Worm (Caenorhabditis elegans) whole organism, young adult: ENCODE data around the gene bath-23.

ENCODE experiments used
- F57C9.4 ChIP-seq: sonication (generic microtip); optimal IDR thresholded peaks from 2 replicates; lab custom pipeline; 2017; ENCODE audit warnings: mild to moderate bottlenecking, missing genetic modification characterization, missing compliant biosample characterization
- hrde-1 ChIP-seq: sonication (generic microtip); optimal IDR thresholded peaks from 2 replicates; lab custom pipeline; 2016; ENCODE audit warnings: missing genetic modification characterization, mild to moderate bottlenecking, missing compliant biosample characterization, moderate library complexity, missing genotype, missing genetic modification reagents, borderline replicate concordance
- lsl-1 ChIP-seq: fragments of 200-800 bp; sonication (Bioruptor generic); optimal IDR thresholded peaks from 2 replicates; lab custom pipeline; 2018; ENCODE audit warnings: mild to moderate bottlenecking, missing genetic modification characterization, moderate library complexity, missing compliant biosample characterization
- zfh-2 ChIP-seq: fragments of 200-800 bp; sonication (Bioruptor generic); conservative IDR thresholded peaks from 2 replicates; pipeline ENCODE4 v1.3.6; 2022; ENCODE audit warnings: missing genetic modification reagents, missing genetic modification characterization, missing compliant biosample characterization

- TF ChIP-seq hrde-1 (tag; lab: Kevin White, UChicago) (no peak), F57C9.4 (tag; lab: Kevin White, UChicago) (no peak), lsl-1 (no peak), zfh-2 (GFP tag; lab: Robert Waterston, UW) (no peak)
Measured at ce11 chrII:3370061-3370460, 1.0 kb upstream of the bath-23 start, which contains the start of gene Y49F6C.8.
